Fruit fly (Drosophila melanogaster) whole organism, embryonic: Measurements from ENCODE around the gene CG32344.

Experiments used
- CG10209 ChIP-seq: fragments of 200-800 bp; sonication (Bioruptor generic); optimal IDR thresholded peaks from 3 replicates; lab custom pipeline; 2017; ENCODE audit warnings: missing biosample characterization, mild to moderate bottlenecking, missing genetic modification characterization, missing genetic modification reagents
- CG11504 ChIP-seq: fragments of 200-800 bp; sonication (Bioruptor generic); optimal IDR thresholded peaks from 3 replicates; lab custom pipeline; 2019; ENCODE audit warnings: missing biosample characterization, mild to moderate bottlenecking, missing genetic modification characterization, moderate library complexity
- CG12391 ChIP-seq: fragments of 200-800 bp; sonication (Bioruptor generic); optimal IDR thresholded peaks from 3 replicates; lab custom pipeline; 2018; ENCODE audit warnings: missing biosample characterization, mild to moderate bottlenecking, missing genetic modification characterization, moderate library complexity
- CG12659 ChIP-seq: fragments of 200-800 bp; sonication (Bioruptor generic); optimal IDR thresholded peaks from 3 replicates; lab custom pipeline; 2017; ENCODE audit warnings: mild to moderate bottlenecking, missing biosample characterization, missing genetic modification reagents, missing genetic modification characterization
- CG13624 ChIP-seq: fragments of 200-800 bp; sonication (Bioruptor generic); optimal IDR thresholded peaks from 2 replicates; lab custom pipeline; 2016; ENCODE audit warnings: missing biosample characterization, missing genetic modification characterization
- CG1603 ChIP-seq: fragments of 200-800 bp; sonication (Bioruptor generic); optimal IDR thresholded peaks from 2 replicates; lab custom pipeline; 2019; ENCODE audit warnings: missing biosample characterization, mild to moderate bottlenecking, missing genetic modification characterization, moderate library complexity
- CG17568 ChIP-seq: fragments of 200-800 bp; sonication (Bioruptor generic); optimal IDR thresholded peaks from 2 replicates; lab custom pipeline; 2018; ENCODE audit warnings: missing biosample characterization, mild to moderate bottlenecking, missing genetic modification characterization, moderate library complexity
- CG17829 ChIP-seq: fragments of 200-800 bp; optimal IDR thresholded peaks from 2 replicates; lab custom pipeline; 2019; ENCODE audit warnings: missing biosample characterization, mild to moderate bottlenecking, missing genetic modification characterization, moderate library complexity
- CG1792 ChIP-seq: fragments of 200-800 bp; sonication (Bioruptor generic); optimal IDR thresholded peaks from 2 replicates; lab custom pipeline; 2016; ENCODE audit warnings: missing biosample characterization, missing genetic modification characterization
- CG30020 ChIP-seq: fragments of 200-800 bp; optimal IDR thresholded peaks from 2 replicates; lab custom pipeline; 2019; ENCODE audit warnings: missing biosample characterization, mild to moderate bottlenecking, missing genetic modification characterization, moderate library complexity
- CG31365 ChIP-seq: fragments of 200-800 bp; sonication (Bioruptor generic); optimal IDR thresholded peaks from 2 replicates; lab custom pipeline; 2018; ENCODE audit warnings: missing biosample characterization, mild to moderate bottlenecking, missing genetic modification characterization
- CG32767 ChIP-seq: fragments of 200-800 bp; sonication (Bioruptor generic); IDR thresholded peaks from 2 replicates; pipeline ENCODE4 v1.3.6; 2022; ENCODE audit warnings: missing biosample characterization, missing genetic modification characterization
- CG32772 ChIP-seq: fragments of 200-800 bp; sonication (Bioruptor generic); IDR thresholded peaks from 2 replicates; pipeline ENCODE4 v1.3.6; 2022; ENCODE audit warnings: missing biosample characterization, missing genetic modification characterization
- CG3995 ChIP-seq: fragments of 200-800 bp; sonication (Bioruptor generic); optimal IDR thresholded peaks from 3 replicates; lab custom pipeline; 2016; ENCODE audit warnings: missing biosample characterization, missing genetic modification characterization
- CG4617 ChIP-seq: fragments of 200-800 bp; sonication (Bioruptor generic); optimal IDR thresholded peaks from 3 replicates; lab custom pipeline; 2016; ENCODE audit warnings: missing biosample characterization, missing genetic modification characterization, borderline replicate concordance
- CG4854 ChIP-seq: fragments of 200-800 bp; sonication (Bioruptor generic); optimal IDR thresholded peaks from 2 replicates; lab custom pipeline; 2016; ENCODE audit warnings: missing biosample characterization, missing genetic modification characterization, inconsistent platforms
- CG6791 ChIP-seq: fragments of 200-800 bp; sonication (Bioruptor generic); IDR thresholded peaks from 3 replicates; pipeline ENCODE4 v1.3.6; 2022; ENCODE audit warnings: missing biosample characterization, missing genetic modification characterization; ENCODE audit not compliant: partially characterized antibody
- CG6813 ChIP-seq: fragments of 200-800 bp; sonication (Bioruptor generic); optimal IDR thresholded peaks from 2 replicates; lab custom pipeline; 2017; ENCODE audit warnings: missing biosample characterization, missing genetic modification characterization, mild to moderate bottlenecking, moderate library complexity, missing genetic modification reagents
- CG7786 ChIP-seq: fragments of 200-800 bp; sonication (Bioruptor generic); optimal IDR thresholded peaks from 2 replicates; lab custom pipeline; 2016; ENCODE audit warnings: missing biosample characterization, missing genetic modification characterization
- CG8924 ChIP-seq: fragments of 200-800 bp; optimal IDR thresholded peaks from 3 replicates; lab custom pipeline; 2019; ENCODE audit warnings: missing biosample characterization, mild to moderate bottlenecking, missing genetic modification characterization, moderate library complexity
- CG9797 ChIP-seq: fragments of 200-800 bp; sonication (Bioruptor generic); optimal IDR thresholded peaks from 3 replicates; lab custom pipeline; 2018; ENCODE audit warnings: missing biosample characterization, mild to moderate bottlenecking, missing genetic modification characterization
- CG9932 ChIP-seq: fragments of 200-800 bp; sonication (Bioruptor generic); IDR thresholded peaks from 2 replicates; pipeline ENCODE4 v1.3.6; 2022; ENCODE audit warnings: missing biosample characterization, missing genetic modification characterization
- CoRest ChIP-seq: fragments of 200-800 bp; sonication (Bioruptor generic); optimal IDR thresholded peaks from 3 replicates; lab custom pipeline; 2018; ENCODE audit warnings: missing biosample characterization, mild to moderate bottlenecking, missing genetic modification characterization, moderate library complexity
- CrebB ChIP-seq: fragments of 200-800 bp; sonication (Bioruptor generic); optimal IDR thresholded peaks from 3 replicates; lab custom pipeline; 2018; ENCODE audit warnings: missing biosample characterization, mild to moderate bottlenecking, missing genetic modification characterization
- Ets97D ChIP-seq: fragments of 200-800 bp; sonication (Bioruptor generic); optimal IDR thresholded peaks from 3 replicates; lab custom pipeline; 2016; ENCODE audit warnings: missing biosample characterization, missing genetic modification characterization
- Fer1 ChIP-seq: fragments of 200-800 bp; sonication (Bioruptor generic); optimal IDR thresholded peaks from 2 replicates; lab custom pipeline; 2017; ENCODE audit warnings: missing biosample characterization, mild to moderate bottlenecking, missing genetic modification characterization
- H15 ChIP-seq: fragments of 200-800 bp; sonication (Bioruptor generic); IDR thresholded peaks from 3 replicates; pipeline ENCODE4 v1.3.6; 2022; ENCODE audit warnings: missing biosample characterization, missing genetic modification characterization
- HLH54F ChIP-seq: fragments of 200-800 bp; sonication (Bioruptor generic); optimal IDR thresholded peaks from 3 replicates; lab custom pipeline; 2016; ENCODE audit warnings: missing biosample characterization, missing genetic modification characterization
- Hr78 ChIP-seq, 2 experiments: fragments of 200-800 bp in 1 of 2; fragments of >200 bp in 1 of 2; sonication (Bioruptor generic) in 1 of 2; optimal IDR thresholded peaks; 2 replicates each; lab custom pipeline; 2017 to 2019; ENCODE audit warnings: missing biosample characterization in 2 of 2, missing genetic modification characterization in 2 of 2, mild to moderate bottlenecking in 1 of 2, moderate library complexity in 1 of 2
- MESR4 ChIP-seq: fragments of 200-800 bp; sonication (Bioruptor generic); optimal IDR thresholded peaks from 2 replicates; lab custom pipeline; 2018; ENCODE audit warnings: missing biosample characterization, mild to moderate bottlenecking, missing genetic modification characterization, moderate library complexity
- Scr ChIP-seq: fragments of 200-800 bp; sonication (Bioruptor generic); IDR thresholded peaks from 2 replicates; pipeline ENCODE4 v1.3.6; 2022; ENCODE audit warnings: missing biosample characterization, missing genetic modification characterization; ENCODE audit not compliant: partially characterized antibody
- Sry-δ ChIP-seq: fragments of 200-800 bp; sonication (Bioruptor generic); optimal IDR thresholded peaks from 2 replicates; lab custom pipeline; 2016; ENCODE audit warnings: missing biosample characterization, missing genetic modification characterization
- ac ChIP-seq: fragments of 200-800 bp; sonication (Bioruptor generic); optimal IDR thresholded peaks from 3 replicates; lab custom pipeline; 2017; ENCODE audit warnings: missing biosample characterization, mild to moderate bottlenecking, missing genetic modification characterization
- ash1 ChIP-seq: fragments of 200-800 bp; sonication (Bioruptor generic); optimal IDR thresholded peaks from 2 replicates; lab custom pipeline; 2018; ENCODE audit warnings: missing biosample characterization, mild to moderate bottlenecking, missing genetic modification characterization
- bbx ChIP-seq: fragments of 200-800 bp; sonication (Bioruptor generic); IDR thresholded peaks from 2 replicates; pipeline ENCODE4 v1.3.6; 2022; ENCODE audit warnings: missing biosample characterization, missing genetic modification characterization; ENCODE audit not compliant: partially characterized antibody
- chm ChIP-seq: fragments of 200-800 bp; sonication (Bioruptor generic); IDR thresholded peaks from 2 replicates; pipeline ENCODE4 v1.3.6; 2022; ENCODE audit warnings: missing biosample characterization, missing genetic modification characterization
- crp ChIP-seq, 2 experiments: fragments of 200-800 bp; sonication (Bioruptor generic); optimal IDR thresholded peaks; 2 replicates in 1 of 2; 3 replicates in 1 of 2; lab custom pipeline; 2017; ENCODE audit warnings: missing biosample characterization in 2 of 2, missing genetic modification characterization in 2 of 2, mild to moderate bottlenecking in 1 of 2, moderate library complexity in 1 of 2
- dpn ChIP-seq, 2 experiments: fragments of 200-800 bp; sonication (Bioruptor generic); optimal IDR thresholded peaks; 3 replicates each; lab custom pipeline; 2016; ENCODE audit warnings: missing biosample characterization in 2 of 2, missing genetic modification characterization in 2 of 2
- exex ChIP-seq: fragments of 200-800 bp; sonication (Bioruptor generic); optimal IDR thresholded peaks from 4 replicates; lab custom pipeline; 2018; ENCODE audit warnings: missing biosample characterization, mild to moderate bottlenecking, missing genetic modification characterization, moderate library complexity
- her ChIP-seq: fragments of 200-800 bp; sonication (Bioruptor generic); optimal IDR thresholded peaks from 2 replicates; lab custom pipeline; 2016; ENCODE audit warnings: missing biosample characterization, missing genetic modification characterization
- jing ChIP-seq: fragments of 200-800 bp; sonication (Bioruptor generic); optimal IDR thresholded peaks from 2 replicates; lab custom pipeline; 2018; ENCODE audit warnings: missing biosample characterization, mild to moderate bottlenecking, missing genetic modification characterization
- maf-S ChIP-seq: fragments of 200-800 bp; sonication (Bioruptor generic); optimal IDR thresholded peaks from 2 replicates; lab custom pipeline; 2016; ENCODE audit warnings: missing biosample characterization, missing genetic modification characterization
- mirr ChIP-seq: fragments of 200-800 bp; sonication (Bioruptor generic); optimal IDR thresholded peaks from 3 replicates; lab custom pipeline; 2018; ENCODE audit warnings: missing biosample characterization, mild to moderate bottlenecking, missing genetic modification characterization
- nerfin-1 ChIP-seq: fragments of 200-800 bp; sonication (Bioruptor generic); optimal IDR thresholded peaks from 3 replicates; lab custom pipeline; 2019; ENCODE audit warnings: missing biosample characterization, mild to moderate bottlenecking, missing genetic modification characterization, moderate library complexity
- phol ChIP-seq: fragments of 200-800 bp; sonication (Bioruptor generic); optimal IDR thresholded peaks from 3 replicates; lab custom pipeline; 2018; ENCODE audit warnings: missing biosample characterization, mild to moderate bottlenecking, missing genetic modification characterization, moderate library complexity
- ranshi ChIP-seq: fragments of 200-800 bp; sonication (Bioruptor generic); IDR thresholded peaks from 2 replicates; pipeline ENCODE4 v1.3.6; 2022; ENCODE audit warnings: missing biosample characterization, missing genetic modification characterization
- row ChIP-seq: fragments of 200-800 bp; sonication (Bioruptor generic); IDR thresholded peaks from 3 replicates; pipeline ENCODE4 v1.3.6; 2022; ENCODE audit warnings: missing biosample characterization, missing genetic modification characterization
- sd ChIP-seq: fragments of 200-800 bp; sonication (Bioruptor generic); optimal IDR thresholded peaks from 3 replicates; lab custom pipeline; 2018; ENCODE audit warnings: missing biosample characterization, mild to moderate bottlenecking, missing genetic modification characterization, moderate library complexity

Gene CG32344

DNA sequence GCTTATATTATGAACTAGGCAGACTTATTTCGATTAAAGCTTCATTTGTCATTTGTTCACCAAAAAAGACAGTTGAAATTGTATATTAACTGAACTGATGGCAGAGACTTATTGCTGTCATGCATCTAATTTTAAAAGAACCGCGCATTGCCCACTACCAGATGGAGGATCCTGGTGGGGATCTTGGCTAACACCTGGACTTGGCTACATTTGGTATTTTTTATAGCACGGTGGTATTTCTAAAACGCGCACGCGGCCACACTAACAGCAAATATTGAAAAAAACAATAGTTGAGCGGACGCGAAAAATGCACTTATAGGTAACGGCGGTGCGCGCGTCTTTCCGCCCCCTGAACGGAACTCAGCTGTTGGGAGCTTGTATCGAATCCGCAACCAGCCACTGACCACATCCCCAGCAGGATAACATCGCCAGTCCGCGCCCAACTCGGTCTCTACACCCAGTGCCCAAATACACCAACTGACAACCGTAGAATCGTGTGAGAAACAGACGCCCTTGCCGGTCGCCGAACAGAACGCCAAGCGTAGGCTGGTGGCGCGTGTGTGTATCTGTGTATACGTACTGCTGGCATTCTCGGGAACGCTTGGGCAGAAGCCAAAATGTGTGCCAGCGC is 32.3 kb downstream of the CG32344 start (continued):
- TF ChIP-seq CG9797 (GFP tag; lab: Kevin White, UChicago) (peak; percentile 97), HLH54F (GFP tag; lab: Kevin White, UChicago) (peak; percentile 6), Ets97D (peak; percentile 71), CG1792 (GFP tag; lab: Kevin White, UChicago) (peak; percentile 28), CG11504 (tag; lab: Kevin White, UChicago) (peak; percentile 56), Sry-δ (GFP tag; lab: Kevin White, UChicago) (peak; percentile 42), CG13624 (peak; percentile 28), CoRest (tag; lab: Kevin White, UChicago) (peak; percentile 52), phol (tag; lab: Kevin White, UChicago) (peak; percentile 51), dpn (GFP tag; optimal IDR thresholded peaks at IDR 0.05; lab: Kevin White, UChicago) (peak in 1 of 2 experiments; percentile 10), mirr (no peak), bbx (GFP tag; lab: Robert Waterston, UW) (0 out of 2 replicates have a peak, but pooled peaks have one; percentile 32), ac (GFP tag; lab: Kevin White, UChicago) (peak; percentile 11), CG12391 (tag; lab: Kevin White, UChicago) (peak; percentile 34), her (GFP tag; lab: Kevin White, UChicago) (peak; percentile 63), CG3995 (GFP tag; lab: Kevin White, UChicago) (no peak), crp (GFP tag; optimal IDR thresholded peaks at IDR 0.05; lab: Kevin White, UChicago) (peak; percentile 46 to 87), MESR4 (GFP tag; lab: Kevin White, UChicago) (peak; percentile 82), chm (peak; percentile 64; the same call in 1 of the 2 replicates), CG8924 (peak; percentile 63), Hr78 (GFP tag; optimal IDR thresholded peaks at IDR 0.05; lab: Kevin White, UChicago) (peak in 1 of 2 experiments; percentile 98), CG4617 (GFP tag; lab: Kevin White, UChicago) (peak; percentile 59), jing (GFP tag; lab: Kevin White, UChicago) (no peak), CG30020 (tag; lab: Kevin White, UChicago) (no peak), CG9932 (GFP tag; lab: Robert Waterston, UW) (0 out of 2 replicates have a peak, but pooled peaks have one; percentile 6), CrebB (tag; lab: Kevin White, UChicago) (peak; percentile 23), row (GFP tag; lab: Robert Waterston, UW) (peak; percentile 10; the same call in 1 of the 3 replicates), CG1603 (tag; lab: Kevin White, UChicago) (peak; percentile 75), exex (tag; lab: Kevin White, UChicago) (no peak), sd (peak; percentile 33), CG12659 (GFP tag; lab: Kevin White, UChicago) (peak; percentile 84), CG6791 (0 out of 3 replicates have a peak, but pooled peaks have one; percentile 7), CG10209 (GFP tag; lab: Kevin White, UChicago) (peak; percentile 10), maf-S (GFP tag; lab: Kevin White, UChicago) (no peak), ash1 (GFP tag; lab: Kevin White, UChicago) (peak; percentile 11), CG17829 (tag; lab: Kevin White, UChicago) (peak; percentile 9), Fer1 (GFP tag; lab: Kevin White, UChicago) (peak; percentile 55), Scr (no peak), CG32772 (peak; percentile 58), H15 (GFP tag; lab: Robert Waterston, UW) (0 out of 3 replicates have a peak, but pooled peaks have one; percentile 6), nerfin-1 (peak; percentile 40), CG17568 (GFP tag; lab: Kevin White, UChicago) (no peak), CG4854 (GFP tag; lab: Kevin White, UChicago) (peak; percentile 80), CG32767 (GFP tag; lab: Robert Waterston, UW) (peak; percentile 89), ranshi (GFP tag; lab: Robert Waterston, UW) (no peak), CG7786 (GFP tag; lab: Kevin White, UChicago) (peak; percentile 18), CG6813 (GFP tag; lab: Kevin White, UChicago) (peak; percentile 34), CG31365 (tag; lab: Kevin White, UChicago) (peak; percentile 8)
